Fruit fly (Drosophila melanogaster): ENCODE data around the gene Dscam4.
"Not testable (repeated sequence)": the region's sequence is repeated elsewhere in the genome, so short reads cannot be mapped to it uniquely, and the experiment has no call there.

Dscam4 gene

DNA sequence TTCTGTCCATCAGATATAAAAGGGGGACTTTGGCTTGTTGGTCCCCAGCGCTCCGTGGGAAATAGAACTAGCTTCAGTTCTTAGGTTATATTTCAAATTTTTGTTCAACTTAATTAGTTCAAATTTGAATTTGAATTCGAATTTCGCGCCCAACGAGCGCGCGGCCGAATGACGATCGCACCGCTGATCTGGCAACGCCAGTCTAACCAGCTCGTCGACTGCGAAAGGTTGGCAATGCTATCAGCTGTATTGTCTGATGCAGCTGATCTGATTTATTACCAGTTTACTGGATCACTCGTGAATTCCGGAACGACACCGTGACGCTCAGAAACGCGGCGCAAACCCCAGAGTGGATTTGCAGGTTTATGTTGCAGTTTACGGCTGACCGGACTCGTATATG lies at the start of gene Dscam4:
Gene Dscam4 (plus strand): TSS at position 301 of the 400 bp plus-strand sequence.
- not testable (repeated sequence) for TF ChIP-seq gfzf, corto, CG4854 (GFP tag; optimal IDR thresholded peaks at IDR 0.05)

DNA sequence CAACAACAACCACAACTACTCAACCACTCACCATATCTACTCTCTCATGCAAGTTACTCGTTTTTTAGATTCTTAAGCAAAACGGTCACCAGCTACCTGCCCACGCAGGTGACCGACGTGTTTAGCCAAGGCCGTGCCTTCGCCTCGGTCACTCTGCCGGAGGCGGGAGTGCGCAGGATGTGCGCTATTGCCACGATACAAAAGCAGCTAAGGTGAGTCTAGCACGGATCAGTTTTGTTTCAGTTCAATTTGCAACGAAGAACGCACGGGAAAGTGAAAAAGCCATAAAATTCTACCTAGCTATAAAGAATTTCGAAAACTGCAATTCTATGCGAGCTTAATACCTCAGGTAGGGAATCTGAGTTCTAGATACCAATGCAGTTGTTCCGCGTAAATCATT lies 49.2 kb upstream of the Dscam4 start:
- no peak for TF ChIP-seq Hr78 (GFP tag; optimal IDR thresholded peaks at IDR 0.05)
- no peak for TF ChIP-seq tna (GFP tag; IDR thresholded peaks at IDR 0.05; ENCODE audit: partially characterized antibody)
- TF ChIP-seq Gug (GFP tag; IDR thresholded peaks at IDR 0.05) = no peak
- no peak for TF ChIP-seq fd3F (GFP tag; optimal IDR thresholded peaks at IDR 0.05)
- no peak for TF ChIP-seq D (optimal IDR thresholded peaks at IDR 0.05)
- TF ChIP-seq D (GFP tag; optimal IDR thresholded peaks at IDR 0.05) = no peak
- TF ChIP-seq fd64A (GFP tag; optimal IDR thresholded peaks at IDR 0.05) = no peak
- TF ChIP-seq amos (GFP tag; IDR thresholded peaks at IDR 0.05; ENCODE audit: partially characterized antibody) = no peak
- TF ChIP-seq tll (GFP tag; optimal IDR thresholded peaks at IDR 0.05) = peak in 1 of 2 experiments; percentile 98
- no peak for TF ChIP-seq CG8089 (GFP tag; optimal IDR thresholded peaks at IDR 0.05)
- peak; percentile 76 for TF ChIP-seq cad (GFP tag; optimal IDR thresholded peaks at IDR 0.05)
- no peak for TF ChIP-seq odd (GFP tag; optimal IDR thresholded peaks at IDR 0.05)
- no peak for TF ChIP-seq CG11695 (GFP tag; IDR thresholded peaks at IDR 0.05)
- no peak for TF ChIP-seq bcd (GFP tag; optimal IDR thresholded peaks at IDR 0.05)
- no peak for TF ChIP-seq CG5180 (GFP tag; optimal IDR thresholded peaks at IDR 0.05)
- TF ChIP-seq h (optimal IDR thresholded peaks at IDR 0.05) = no peak
- no peak for TF ChIP-seq Nf-YB (GFP tag; optimal IDR thresholded peaks at IDR 0.05)
- peak; percentile 72 for TF ChIP-seq Ets65A (GFP tag)
- no peak for TF ChIP-seq sc (optimal IDR thresholded peaks at IDR 0.05)
- TF ChIP-seq sc (GFP tag; optimal IDR thresholded peaks at IDR 0.05) = no peak
- peak; percentile 96 for TF ChIP-seq CG15479 (GFP tag; optimal IDR thresholded peaks at IDR 0.05)
- TF ChIP-seq CG1832 (GFP tag; optimal IDR thresholded peaks at IDR 0.05) = no peak
- no peak for TF ChIP-seq CG2202 (tag; optimal IDR thresholded peaks at IDR 0.05)
- TF ChIP-seq CG12155 (GFP tag; optimal IDR thresholded peaks at IDR 0.05) = no peak
- TF ChIP-seq Dp (GFP tag; optimal IDR thresholded peaks at IDR 0.05) = no peak
- peak; percentile 41 for TF ChIP-seq zen (tag; optimal IDR thresholded peaks at IDR 0.05)
- no peak for TF ChIP-seq CG7357 (GFP tag; IDR thresholded peaks at IDR 0.05)
- no peak for TF ChIP-seq CG14050 (GFP tag; IDR thresholded peaks at IDR 0.05)
- no peak for TF ChIP-seq NfI (GFP tag; optimal IDR thresholded peaks at IDR 0.05)
- no peak for TF ChIP-seq ssp (GFP tag; IDR thresholded peaks at IDR 0.05)
- TF ChIP-seq ttk (GFP tag; IDR thresholded peaks at IDR 0.05) = no peak
- 0 out of 2 replicates have a peak, but pooled peaks have one; percentile 13 for TF ChIP-seq CG4360 (GFP tag; IDR thresholded peaks at IDR 0.05)
- TF ChIP-seq mam (GFP tag; optimal IDR thresholded peaks at IDR 0.05) = no peak
- TF ChIP-seq CG10959 (GFP tag; IDR thresholded peaks at IDR 0.05) = no peak
- no peak for TF ChIP-seq sr (GFP tag; IDR thresholded peaks at IDR 0.05)
- TF ChIP-seq Bgb (GFP tag; IDR thresholded peaks at IDR 0.05; ENCODE audit: partially characterized antibody) = no peak
- no peak for TF ChIP-seq NFAT (GFP tag; IDR thresholded peaks at IDR 0.05)
